Worm (Caenorhabditis elegans) whole organism, L2 larva: ENCODE measurements around the gene ZK596.2.

ENCODE experiments used
- nhr-10 ChIP-seq: sonication (generic microtip); optimal IDR thresholded peaks from 2 replicates; lab custom pipeline; 2017; ENCODE audit warnings: missing biosample characterization, missing genetic modification characterization
- nhr-23 ChIP-seq: fragments of 150-350 bp; optimal IDR thresholded peaks from 2 replicates; lab custom pipeline; 2014; ENCODE audit warnings: missing biosample characterization, missing genetic modification reagents, missing genetic modification characterization
- nhr-25 ChIP-seq: fragments of 150-350 bp; sonication (generic microtip); optimal IDR thresholded peaks from 3 replicates; lab custom pipeline; 2014; ENCODE audit warnings: missing biosample characterization, missing genetic modification characterization
- skn-1 ChIP-seq: sonication (generic microtip); optimal IDR thresholded peaks from 2 replicates; lab custom pipeline; 2017; ENCODE audit warnings: missing biosample characterization, missing genetic modification characterization
- snpc-4 ChIP-seq: fragments of 150-350 bp; optimal IDR thresholded peaks from 2 replicates; lab custom pipeline; 2014; ENCODE audit warnings: missing biosample characterization, missing genetic modification characterization
- unc-39 ChIP-seq: fragments of 150-350 bp; optimal IDR thresholded peaks from 2 replicates; lab custom pipeline; 2014; ENCODE audit warnings: missing biosample characterization, missing genetic modification characterization
- ztf-1 ChIP-seq: fragments of 200-800 bp; sonication (Bioruptor generic); conservative IDR thresholded peaks from 2 replicates; pipeline ENCODE4 v1.3.6; 2022; ENCODE audit warnings: missing genetic modification characterization, missing compliant biosample characterization
- ztf-11 ChIP-seq: sonication (generic microtip); optimal IDR thresholded peaks from 2 replicates; lab custom pipeline; 2017; ENCODE audit warnings: missing biosample characterization, missing genetic modification characterization

DNA sequence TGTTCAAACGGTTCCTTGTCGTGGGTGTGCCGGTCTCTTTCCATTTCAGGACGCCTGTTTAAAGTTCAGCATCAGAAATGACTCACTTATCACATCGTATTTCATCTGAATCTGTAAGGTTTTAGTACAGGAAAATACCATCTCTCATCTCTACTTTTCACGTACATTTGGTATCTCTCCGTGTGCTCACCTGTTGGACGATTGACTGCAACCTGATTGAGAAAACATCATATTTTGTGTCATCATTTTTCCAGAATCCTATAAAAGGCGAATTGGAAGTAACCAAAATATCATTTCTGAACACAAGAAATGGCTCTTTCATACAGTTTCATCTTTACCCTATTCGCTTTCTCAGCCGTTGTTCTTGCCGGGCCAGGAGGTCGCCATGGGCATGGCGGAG lies 9.0 kb downstream of the ZK596.2 start, which contains the start of gene srlf-30:
- TF ChIP-seq unc-39 (tag; lab: Kevin White, UChicago) (no peak), skn-1 (no peak), ztf-11 (tag; lab: Kevin White, UChicago) (no peak), nhr-10 (tag; lab: Kevin White, UChicago) (no peak), snpc-4 (tag; lab: Kevin White, UChicago) (no peak), nhr-23 (tag; lab: Kevin White, UChicago) (no peak), nhr-25 (no peak), ztf-1 (GFP tag; lab: Robert Waterston, UW) (no peak)
